Worm (Caenorhabditis elegans) whole organism, young adult: ENCODE measurements around the gene spe-19.

ENCODE experiments used
- B0019.2 ChIP-seq: fragments of 200-800 bp; sonication (Bioruptor generic); conservative IDR thresholded peaks from 2 replicates; pipeline ENCODE4 v1.3.6; 2022; ENCODE audit warnings: missing genetic modification reagents, missing genetic modification characterization, missing compliant biosample characterization
- B0035.1 ChIP-seq: sonication (generic microtip); optimal IDR thresholded peaks from 2 replicates; lab custom pipeline; 2016; ENCODE audit warnings: missing genetic modification characterization, mild to moderate bottlenecking, missing compliant biosample characterization, missing genotype, missing genetic modification reagents
- B0261.1 ChIP-seq: sonication (generic microtip); optimal IDR thresholded peaks from 2 replicates; lab custom pipeline; 2016; ENCODE audit warnings: mild to moderate bottlenecking, missing genetic modification characterization, moderate library complexity, missing compliant biosample characterization
- F33H1.4 ChIP-seq: fragments of 200-800 bp; sonication (Bioruptor generic); IDR thresholded peaks from 2 replicates; pipeline ENCODE4 v1.3.6; 2022; ENCODE audit warnings: missing genetic modification reagents, missing genetic modification characterization, missing compliant biosample characterization
- F57A8.1 ChIP-seq: fragments of 200-800 bp; sonication (Bioruptor generic); optimal IDR thresholded peaks from 2 replicates; lab custom pipeline; 2018; ENCODE audit warnings: mild to moderate bottlenecking, missing genetic modification characterization, moderate library complexity, missing compliant biosample characterization
- F57C9.4 ChIP-seq: sonication (generic microtip); optimal IDR thresholded peaks from 2 replicates; lab custom pipeline; 2017; ENCODE audit warnings: mild to moderate bottlenecking, missing genetic modification characterization, missing compliant biosample characterization
- T26A5.8 ChIP-seq: sonication (generic microtip); optimal IDR thresholded peaks from 2 replicates; lab custom pipeline; 2016; ENCODE audit warnings: missing genetic modification characterization, missing compliant biosample characterization
- Y56A3A.18 ChIP-seq: fragments of 200-800 bp; sonication (Bioruptor generic); IDR thresholded peaks from 2 replicates; pipeline ENCODE4 v1.3.6; 2022; ENCODE audit warnings: missing genetic modification reagents, missing genetic modification characterization, missing compliant biosample characterization
- Y95B8A.8 ChIP-seq: fragments of 200-800 bp; sonication (Bioruptor generic); IDR thresholded peaks from 2 replicates; pipeline ENCODE4 v1.3.6; 2022; ENCODE audit warnings: missing genetic modification reagents, missing genetic modification characterization, missing compliant biosample characterization
- aptf-2 ChIP-seq: fragments of 200-800 bp; sonication (Bioruptor generic); conservative IDR thresholded peaks from 2 replicates; pipeline ENCODE4 v1.3.6; 2022; ENCODE audit warnings: missing genetic modification reagents, missing genetic modification characterization, missing compliant biosample characterization
- bed-1 ChIP-seq: fragments of 200-800 bp; sonication (Bioruptor generic); IDR thresholded peaks from 2 replicates; pipeline ENCODE4 v1.3.6; 2022; ENCODE audit warnings: missing genetic modification reagents, missing genetic modification characterization, missing compliant biosample characterization
- cebp-1 ChIP-seq, 2 experiments: fragments of 200-800 bp in 1 of 2; sonication (Bioruptor generic) in 1 of 2; sonication (generic microtip) in 1 of 2; IDR thresholded peaks in 1 of 2; optimal IDR thresholded peaks in 1 of 2; 2 replicates each; pipeline versions ENCODE4 v1.3.6 to Lab custom; 2017 to 2022; ENCODE audit warnings: missing compliant biosample characterization in 2 of 2, missing genetic modification characterization in 2 of 2, mild to moderate bottlenecking in 1 of 2, missing genetic modification reagents in 1 of 2, moderate library complexity in 1 of 2
- ceh-100 ChIP-seq: fragments of 200-800 bp; sonication (Bioruptor generic); IDR thresholded peaks from 2 replicates; pipeline ENCODE4 v1.3.6; 2022; ENCODE audit warnings: missing genetic modification reagents, missing genetic modification characterization, missing compliant biosample characterization
- dox-1 ChIP-seq: fragments of 200-800 bp; sonication (Bioruptor generic); IDR thresholded peaks from 2 replicates; pipeline ENCODE4 v1.3.6; 2022; ENCODE audit warnings: missing genetic modification reagents, missing genetic modification characterization, missing compliant biosample characterization
- egl-44 ChIP-seq: fragments of 200-800 bp; sonication (Bioruptor generic); IDR thresholded peaks from 2 replicates; pipeline ENCODE4 v1.3.6; 2022; ENCODE audit warnings: missing genetic modification reagents, missing genetic modification characterization, missing compliant biosample characterization
- ekl-4 ChIP-seq: fragments of 200-800 bp; sonication (Bioruptor generic); IDR thresholded peaks from 2 replicates; pipeline ENCODE4 v1.3.6; 2022; ENCODE audit warnings: missing genetic modification reagents, missing genetic modification characterization, missing compliant biosample characterization
- fkh-3 ChIP-seq: sonication (generic microtip); optimal IDR thresholded peaks from 2 replicates; lab custom pipeline; 2016; ENCODE audit warnings: mild to moderate bottlenecking, missing genetic modification characterization, missing compliant biosample characterization
- hmg-20 ChIP-seq: fragments of 200-800 bp; sonication (Bioruptor generic); IDR thresholded peaks from 2 replicates; pipeline ENCODE4 v1.3.6; 2022; ENCODE audit warnings: missing genetic modification reagents, missing genetic modification characterization, missing compliant biosample characterization
- lin-35 ChIP-seq, 3 experiments: fragments of 150-350 bp in 2 of 3; sonication (generic microtip) in 1 of 3; optimal IDR thresholded peaks; 2 replicates each; lab custom pipeline; 2014 to 2018; ENCODE audit warnings: missing biosample characterization in 3 of 3, missing genetic modification characterization in 3 of 3, missing genetic modification reagents in 3 of 3
- nhr-120 ChIP-seq: fragments of 200-800 bp; sonication (Bioruptor generic); IDR thresholded peaks from 2 replicates; pipeline ENCODE4 v1.3.6; 2022; ENCODE audit warnings: missing genetic modification characterization, missing compliant biosample characterization
- nhr-27 ChIP-seq: fragments of 200-800 bp; sonication (Bioruptor generic); optimal IDR thresholded peaks from 2 replicates; lab custom pipeline; 2018; ENCODE audit warnings: mild to moderate bottlenecking, missing genetic modification characterization, moderate library complexity, missing compliant biosample characterization
- nhr-80 ChIP-seq: sonication (generic microtip); optimal IDR thresholded peaks from 2 replicates; lab custom pipeline; 2016; ENCODE audit warnings: missing genetic modification characterization, missing compliant biosample characterization
- rpc-1 ChIP-seq, 2 experiments: fragments of 150-350 bp in 1 of 2; sonication (generic microtip) in 1 of 2; optimal IDR thresholded peaks; 2 replicates each; lab custom pipeline; 2014 to 2018; ENCODE audit warnings: missing biosample characterization in 1 of 2, missing genetic modification characterization in 1 of 2, missing genetic modification reagents in 1 of 2, missing genotype in 1 of 2
- snpc-1.1 ChIP-seq: sonication (generic microtip); optimal IDR thresholded peaks from 2 replicates; lab custom pipeline; 2017; ENCODE audit warnings: missing genetic modification characterization, mild to moderate bottlenecking, missing compliant biosample characterization, antibody characterized with exemption, moderate library complexity, missing genotype, missing genetic modification reagents; ENCODE audit not compliant: insufficient read depth
- snpc-1.3 ChIP-seq: sonication (generic microtip); optimal IDR thresholded peaks from 2 replicates; lab custom pipeline; 2017; ENCODE audit warnings: missing genetic modification characterization, mild to moderate bottlenecking, missing compliant biosample characterization, antibody characterized with exemption, moderate library complexity, missing genotype, missing genetic modification reagents; ENCODE audit not compliant: insufficient read depth
- snpc-3.4 ChIP-seq: sonication (generic microtip); optimal IDR thresholded peaks from 2 replicates; lab custom pipeline; 2017; ENCODE audit warnings: missing genetic modification characterization, mild to moderate bottlenecking, missing compliant biosample characterization, antibody characterized with exemption, moderate library complexity, missing genotype, missing genetic modification reagents
- sptf-2 ChIP-seq: fragments of 200-800 bp; sonication (Bioruptor generic); optimal IDR thresholded peaks from 2 replicates; lab custom pipeline; 2018; ENCODE audit warnings: mild to moderate bottlenecking, missing genetic modification characterization, missing compliant biosample characterization
- zfh-2 ChIP-seq: fragments of 200-800 bp; sonication (Bioruptor generic); conservative IDR thresholded peaks from 2 replicates; pipeline ENCODE4 v1.3.6; 2022; ENCODE audit warnings: missing genetic modification reagents, missing genetic modification characterization, missing compliant biosample characterization

Gene spe-19

DNA sequence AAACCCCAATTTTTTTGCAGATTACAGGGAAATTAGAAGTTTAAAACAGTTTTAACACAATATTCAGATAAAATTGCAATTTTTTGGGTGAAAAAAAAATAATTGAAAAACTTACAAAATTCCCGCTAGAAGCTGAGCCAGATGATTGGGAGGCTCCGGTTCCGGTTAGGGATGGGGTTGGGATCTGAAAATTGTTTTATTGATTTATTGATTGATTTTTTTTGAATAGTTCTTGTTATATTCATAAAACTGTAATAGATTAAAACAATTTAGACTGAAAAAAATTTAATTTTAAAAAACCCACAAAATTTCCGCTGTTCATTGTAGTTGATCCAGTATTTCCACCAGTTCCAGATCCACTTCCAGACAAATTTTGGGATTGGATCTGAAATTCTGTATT, 12.2 kb upstream of the spe-19 start:
- TF ChIP-seq snpc-1.3 (tag; lab: Kevin White, UChicago) (no peak), Y95B8A.8 (GFP tag; lab: Robert Waterston, UW) (no peak), fkh-3 (no peak), nhr-80 (tag; lab: Kevin White, UChicago) (no peak), T26A5.8 (tag; lab: Kevin White, UChicago) (no peak), nhr-120 (GFP tag; lab: Robert Waterston, UW) (no peak), hmg-20 (no peak), cebp-1 (GFP tag; IDR thresholded peaks at IDR 0.05; lab: Robert Waterston, UW) (no peak), cebp-1 (tag; optimal IDR thresholded peaks at IDR 0.05; lab: Kevin White, UChicago) (no peak), F57C9.4 (no peak)

DNA sequence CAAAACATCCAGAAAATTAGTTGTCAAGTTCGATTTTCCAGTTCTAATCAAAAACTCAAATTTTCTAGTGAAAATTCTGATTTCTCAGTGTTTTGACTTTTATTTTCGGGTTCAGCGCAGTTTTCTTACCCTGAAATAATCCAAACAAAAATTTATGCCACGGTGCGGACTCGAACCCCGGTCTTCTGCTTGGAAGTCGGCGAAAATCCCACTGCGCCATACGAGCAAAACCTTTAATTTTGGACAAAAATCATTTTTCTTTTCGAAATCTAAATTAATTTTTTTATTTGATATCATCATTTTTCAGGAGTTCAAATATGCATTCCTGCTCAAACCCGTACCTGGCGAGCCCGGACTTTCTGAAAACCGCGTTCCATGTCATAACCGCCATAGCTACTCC, 1.9 kb upstream of the spe-19 start, which contains the start of gene srh-233:
Gene srh-233 (plus strand): TSS at position 301 of the 400 bp plus-strand sequence.
- TF ChIP-seq B0035.1 (tag; lab: Kevin White, UChicago), result no peak

ce11 chrV:20037287-20037686, 9.9 kb downstream of the spe-19 start, which contains the start of gene Y113G7A.16:
Y113G7A.16 (plus strand) TSS chrV:20037587.
- TF ChIP-seq egl-44 (GFP tag; lab: Robert Waterston, UW) (no peak), zfh-2 (no peak), B0019.2 (GFP tag; lab: Robert Waterston, UW) (no peak), F57A8.1 (GFP tag; lab: Kevin White, UChicago) (no peak), nhr-120 (GFP tag; lab: Robert Waterston, UW) (no peak), dox-1 (GFP tag; lab: Robert Waterston, UW) (no peak), ekl-4 (GFP tag; lab: Robert Waterston, UW) (no peak)
- TF ChIP-seq, all 124 proteins: peak for 0

DNA sequence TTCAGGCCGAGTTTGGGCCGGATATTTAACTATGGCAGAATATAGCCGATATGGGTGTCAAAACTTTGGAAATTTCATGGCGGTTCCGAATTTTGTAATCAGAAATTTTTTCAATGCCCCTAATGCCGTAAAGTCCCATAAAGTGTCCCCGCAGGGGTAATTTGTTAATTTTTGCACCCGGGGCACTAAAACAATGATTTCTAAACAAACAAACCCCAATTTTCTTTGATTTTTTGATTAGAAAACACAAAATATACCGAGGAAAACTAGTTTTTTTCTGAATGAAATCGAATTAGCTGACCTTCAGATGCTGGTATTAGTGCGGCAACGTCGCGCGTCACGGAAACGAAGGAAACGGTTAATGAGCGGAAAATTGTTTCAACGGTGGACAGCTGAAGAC, 12.3 kb downstream of the spe-19 start:
- no peak for TF ChIP-seq nhr-27 (tag; lab: Kevin White, UChicago)
- no peak for TF ChIP-seq snpc-1.1 (tag; lab: Kevin White, UChicago)
- TF ChIP-seq F33H1.4 (GFP tag; lab: Robert Waterston, UW), result no peak
- no peak for TF ChIP-seq snpc-1.3 (tag; lab: Kevin White, UChicago)
- no peak for TF ChIP-seq lin-35 (GFP tag; optimal IDR thresholded peaks at IDR 0.05; lab: Kevin White, UChicago)

DNA sequence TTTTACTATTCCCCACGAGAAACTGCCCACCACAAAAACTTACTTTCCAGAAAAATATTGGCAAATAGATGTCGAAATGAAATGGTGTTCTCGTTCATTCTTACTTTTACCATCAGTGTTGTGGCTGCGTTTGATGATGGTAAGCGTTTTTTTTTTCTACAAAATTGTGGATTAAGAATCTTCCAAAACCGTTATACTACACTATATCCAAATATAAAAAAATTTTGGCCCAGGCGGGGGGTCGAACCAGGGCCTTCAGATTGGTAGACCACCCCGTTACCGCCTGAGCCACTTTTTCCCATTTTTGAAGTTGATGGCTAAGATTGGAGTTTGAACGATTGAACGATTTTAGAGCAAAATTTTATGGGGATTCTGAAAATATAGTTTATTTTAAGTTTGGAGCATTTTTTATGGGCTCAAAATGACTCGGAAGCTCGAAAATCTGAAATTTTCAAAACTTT, 24.2 kb downstream of the spe-19 start, which contains the start of gene lgc-55:
Gene lgc-55 (plus strand): TSS at position 51 of the 461 bp plus-strand sequence.
- no peak for TF ChIP-seq T26A5.8 (tag; lab: Kevin White, UChicago)
- no peak for TF ChIP-seq lin-35 (GFP tag; optimal IDR thresholded peaks at IDR 0.05; lab: Kevin White, UChicago)
- no peak for TF ChIP-seq snpc-3.4 (tag; lab: Kevin White, UChicago)
- TF ChIP-seq bed-1 (GFP tag; lab: Robert Waterston, UW), result 0 out of 2 replicates have a peak, but pooled peaks have one; percentile 62
- peak; percentile 5 for TF ChIP-seq rpc-1 (optimal IDR thresholded peaks at IDR 0.05; lab: Kevin White, UChicago)
- peak; percentile 55 for TF ChIP-seq rpc-1 (tag; optimal IDR thresholded peaks at IDR 0.05; lab: Kevin White, UChicago)
- peak; percentile 10 for TF ChIP-seq B0261.1 (tag; lab: Kevin White, UChicago)
- TF ChIP-seq sptf-2 (GFP tag; lab: Kevin White, UChicago), result no peak
- no peak for TF ChIP-seq ceh-100 (GFP tag; lab: Robert Waterston, UW)
- no peak for TF ChIP-seq aptf-2
- TF ChIP-seq, all 124 proteins: peak for 3

- no peak for TF ChIP-seq Y56A3A.18
Measured at ce11 chrV:20021347-20021746, 25.9 kb downstream of the spe-19 start.
